Worm (Caenorhabditis elegans) whole organism, mixed stage, embryonic: ENCODE data around the gene F53B3.6.

Source experiments
- M03D4.4 ChIP-seq: sonication (generic microtip); optimal IDR thresholded peaks from 2 replicates; lab custom pipeline; 2017; ENCODE audit warnings: mild to moderate bottlenecking, missing genetic modification characterization, missing compliant biosample characterization
- blmp-1 ChIP-seq: fragments of 150-350 bp; optimal IDR thresholded peaks from 2 replicates; lab custom pipeline; 2014; ENCODE audit warnings: missing biosample characterization, missing genetic modification characterization
- ceh-39 ChIP-seq: fragments of 150-350 bp; optimal IDR thresholded peaks from 2 replicates; lab custom pipeline; 2014; ENCODE audit warnings: missing biosample characterization, missing genetic modification characterization
- ceh-43 ChIP-seq: fragments of 200-800 bp; sonication (Bioruptor generic); optimal IDR thresholded peaks from 2 replicates; lab custom pipeline; 2018; ENCODE audit warnings: mild to moderate bottlenecking, missing genetic modification characterization, moderate library complexity, missing compliant biosample characterization
- ceh-83 ChIP-seq: fragments of 200-800 bp; sonication (Bioruptor generic); optimal IDR thresholded peaks from 2 replicates; lab custom pipeline; 2018; ENCODE audit warnings: mild to moderate bottlenecking, missing genetic modification characterization, missing compliant biosample characterization
- ces-1 ChIP-seq: fragments of 150-350 bp; optimal IDR thresholded peaks from 2 replicates; lab custom pipeline; 2014; ENCODE audit warnings: missing biosample characterization, missing genetic modification reagents, missing genetic modification characterization
- cnd-1 ChIP-seq: fragments of 200-800 bp; sonication (Bioruptor generic); optimal IDR thresholded peaks from 2 replicates; lab custom pipeline; 2018; ENCODE audit warnings: mild to moderate bottlenecking, missing genetic modification characterization, missing compliant biosample characterization
- drap-1 ChIP-seq: fragments of 200-800 bp; sonication (Bioruptor generic); optimal IDR thresholded peaks from 3 replicates; lab custom pipeline; 2018; ENCODE audit warnings: mild to moderate bottlenecking, missing genetic modification characterization, missing compliant biosample characterization
- elt-1 ChIP-seq: sonication (generic microtip); optimal IDR thresholded peaks from 2 replicates; lab custom pipeline; 2017; ENCODE audit warnings: missing genetic modification characterization, mild to moderate bottlenecking, missing compliant biosample characterization, antibody characterized with exemption, moderate library complexity, borderline replicate concordance; ENCODE audit not compliant: insufficient read depth
- elt-3 ChIP-seq: fragments of 150-350 bp; optimal IDR thresholded peaks from 2 replicates; lab custom pipeline; 2014; ENCODE audit warnings: missing biosample characterization, missing genetic modification characterization
- flh-1 ChIP-seq: fragments of 200-800 bp; sonication (Bioruptor generic); optimal IDR thresholded peaks from 2 replicates; lab custom pipeline; 2018; ENCODE audit warnings: mild to moderate bottlenecking, missing genetic modification characterization, moderate library complexity, missing compliant biosample characterization
- ham-2 ChIP-seq: fragments of 200-800 bp; sonication (Bioruptor generic); optimal IDR thresholded peaks from 2 replicates; lab custom pipeline; 2018; ENCODE audit warnings: mild to moderate bottlenecking, missing genetic modification characterization, missing compliant biosample characterization
- hlh-1 ChIP-seq: fragments of 150-350 bp; optimal IDR thresholded peaks from 2 replicates; lab custom pipeline; 2014; ENCODE audit warnings: missing biosample characterization, missing genetic modification reagents, missing genetic modification characterization
- lin-13 ChIP-seq: fragments of 150-350 bp; optimal IDR thresholded peaks from 2 replicates; lab custom pipeline; 2014; ENCODE audit warnings: missing biosample characterization, missing genetic modification characterization
- lsy-2 ChIP-seq: fragments of 150-350 bp; optimal IDR thresholded peaks from 2 replicates; lab custom pipeline; 2014; ENCODE audit warnings: missing biosample characterization, missing genetic modification characterization
- mep-1 ChIP-seq: fragments of 150-350 bp; optimal IDR thresholded peaks from 2 replicates; lab custom pipeline; 2017; ENCODE audit warnings: missing biosample characterization, missing genetic modification reagents, missing genetic modification characterization, inconsistent platforms
- nhr-12 ChIP-seq: fragments of 150-350 bp; optimal IDR thresholded peaks from 2 replicates; lab custom pipeline; 2014; ENCODE audit warnings: missing biosample characterization, missing genetic modification characterization
- nhr-2 ChIP-seq: fragments of 150-350 bp; optimal IDR thresholded peaks from 2 replicates; lab custom pipeline; 2014; ENCODE audit warnings: missing biosample characterization, missing genetic modification characterization
- nhr-28 ChIP-seq: fragments of 150-350 bp; optimal IDR thresholded peaks from 2 replicates; lab custom pipeline; 2014; ENCODE audit warnings: missing biosample characterization, missing genetic modification characterization
- nhr-76 ChIP-seq: sonication (generic microtip); optimal IDR thresholded peaks from 2 replicates; lab custom pipeline; 2017; ENCODE audit warnings: missing biosample characterization, missing genetic modification characterization
- pha-4 ChIP-seq: fragments of 150-350 bp; optimal IDR thresholded peaks from 2 replicates; lab custom pipeline; 2018; ENCODE audit warnings: missing biosample characterization, missing genetic modification reagents, missing genetic modification characterization
- sem-2 ChIP-seq: fragments of 200-800 bp; sonication (Bioruptor generic); optimal IDR thresholded peaks from 2 replicates; lab custom pipeline; 2018; ENCODE audit warnings: mild to moderate bottlenecking, missing genetic modification characterization, missing compliant biosample characterization
- snpc-4 ChIP-seq: fragments of 150-350 bp; optimal IDR thresholded peaks from 2 replicates; lab custom pipeline; 2014; ENCODE audit warnings: missing biosample characterization, missing genetic modification characterization
- sptf-1 ChIP-seq: sonication (generic microtip); optimal IDR thresholded peaks from 2 replicates; lab custom pipeline; 2017; ENCODE audit warnings: mild to moderate bottlenecking, missing genetic modification characterization, moderate library complexity, missing compliant biosample characterization
- tbx-8 ChIP-seq: fragments of 200-800 bp; sonication (Bioruptor generic); optimal IDR thresholded peaks from 2 replicates; lab custom pipeline; 2018; ENCODE audit warnings: mild to moderate bottlenecking, missing genetic modification characterization, moderate library complexity, missing compliant biosample characterization
- unc-120 ChIP-seq: sonication (generic microtip); optimal IDR thresholded peaks from 2 replicates; lab custom pipeline; 2017; ENCODE audit warnings: missing genetic modification characterization, missing compliant biosample characterization; ENCODE audit not compliant: poor library complexity, severe bottlenecking
- ztf-11 ChIP-seq: fragments of 150-350 bp; optimal IDR thresholded peaks from 2 replicates; lab custom pipeline; 2014; ENCODE audit warnings: missing biosample characterization, missing genetic modification characterization

The F53B3.6 gene

ce11 chrX:2857070-2857825 lies 6.8 kb upstream of the F53B3.6 start, which contains the start of gene tra-4:
Gene tra-4, minus strand, starts transcription at chrX:2857603.
- TF ChIP-seq mep-1 (tag; lab: Kevin White, UChicago): no peak
- TF ChIP-seq ceh-39 (tag; lab: Kevin White, UChicago): peak; percentile 78

- no peak for TF ChIP-seq elt-3
These were observed 5.6 kb upstream of the F53B3.6 start for ce11 chrX:2858380-2858779.

ce11 chrX:2862372-2862771 lies 1.7 kb upstream of the F53B3.6 start, which contains the start of gene comt-1:
Gene comt-1, minus strand, starts transcription at chrX:2862472.
- TF ChIP-seq drap-1 (GFP tag; lab: Kevin White, UChicago): no peak

ce11 chrX:2865591-2866217 lies 1.7 kb downstream of the F53B3.6 start:
- TF ChIP-seq mep-1 (tag; lab: Kevin White, UChicago): no peak
- TF ChIP-seq nhr-76 (tag; lab: Kevin White, UChicago): no peak
- no peak for TF ChIP-seq sem-2 (GFP tag; lab: Kevin White, UChicago)
- no peak for TF ChIP-seq nhr-28 (tag; lab: Kevin White, UChicago)
- TF ChIP-seq tbx-8 (GFP tag; lab: Kevin White, UChicago): no peak
- TF ChIP-seq unc-120 (tag; lab: Kevin White, UChicago): no peak

- TF ChIP-seq nhr-12 (tag; lab: Kevin White, UChicago) (no peak), lin-13 (tag; lab: Kevin White, UChicago) (no peak), pha-4 (no peak), cnd-1 (tag; lab: Kevin White, UChicago) (no peak), sptf-1 (tag; lab: Kevin White, UChicago) (peak; percentile 10), ham-2 (GFP tag; lab: Kevin White, UChicago) (no peak), nhr-28 (tag; lab: Kevin White, UChicago) (no peak), snpc-4 (tag; lab: Kevin White, UChicago) (no peak), flh-1 (GFP tag; lab: Kevin White, UChicago) (no peak)
These were observed 7.0 kb downstream of the F53B3.6 start, which contains the start of gene F53B3.3 for ce11 chrX:2871037-2871436. Gene F53B3.3, minus strand, starts transcription at chrX:2871137.

- TF ChIP-seq lsy-2 (tag; lab: Kevin White, UChicago) (no peak), sptf-1 (tag; lab: Kevin White, UChicago) (no peak), ceh-39 (tag; lab: Kevin White, UChicago) (no peak), nhr-2 (tag; lab: Kevin White, UChicago) (no peak), elt-1 (no peak), unc-120 (tag; lab: Kevin White, UChicago) (no peak), elt-3 (no peak), cnd-1 (tag; lab: Kevin White, UChicago) (no peak), flh-1 (GFP tag; lab: Kevin White, UChicago) (no peak), drap-1 (GFP tag; lab: Kevin White, UChicago) (no peak), ceh-83 (GFP tag; lab: Kevin White, UChicago) (no peak), tbx-8 (GFP tag; lab: Kevin White, UChicago) (no peak), M03D4.4 (tag; lab: Kevin White, UChicago) (no peak), nhr-76 (tag; lab: Kevin White, UChicago) (no peak), mep-1 (tag; lab: Kevin White, UChicago) (no peak), ceh-43 (GFP tag; lab: Kevin White, UChicago) (no peak)
These were observed 9.2 kb downstream of the F53B3.6 start for ce11 chrX:2873272-2873671.

ce11 chrX:2874598-2874997 lies 10.6 kb downstream of the F53B3.6 start:
- TF ChIP-seq sptf-1 (tag; lab: Kevin White, UChicago): no peak
- TF ChIP-seq ceh-39 (tag; lab: Kevin White, UChicago): no peak
- peak; percentile 41 for TF ChIP-seq blmp-1 (tag; lab: Kevin White, UChicago)
- TF ChIP-seq ceh-83 (GFP tag; lab: Kevin White, UChicago): no peak
- TF ChIP-seq ces-1 (GFP tag; lab: Kevin White, UChicago): no peak
- peak; percentile 61 for TF ChIP-seq ham-2 (GFP tag; lab: Kevin White, UChicago)
- no peak for TF ChIP-seq elt-3
- TF ChIP-seq hlh-1 (tag; lab: Kevin White, UChicago): no peak
- TF ChIP-seq nhr-12 (tag; lab: Kevin White, UChicago): no peak
- no peak for TF ChIP-seq ztf-11 (tag; lab: Kevin White, UChicago)
